Worm (Caenorhabditis elegans) whole organism, L4 larva: ENCODE data around the gene C06C3.7.
A peak's percentile ranks its signal among the peaks of the same experiment; 100 is the strongest.

Source experiments
- F49E8.2 ChIP-seq: sonication (generic microtip); optimal IDR thresholded peaks from 2 replicates; lab custom pipeline; 2016; ENCODE audit warnings: missing compliant biosample characterization, mild to moderate bottlenecking, missing genetic modification characterization, borderline replicate concordance
- R02D3.7 ChIP-seq: fragments of 150-350 bp; sonication (generic microtip); optimal IDR thresholded peaks from 3 replicates; lab custom pipeline; 2014; ENCODE audit warnings: missing biosample characterization, missing genetic modification characterization
- T26A8.4 ChIP-seq: fragments of 200-800 bp; sonication (Bioruptor generic); IDR thresholded peaks from 2 replicates; pipeline ENCODE4 v1.3.6; 2022; ENCODE audit warnings: missing genetic modification characterization, missing compliant biosample characterization
- aha-1 ChIP-seq: fragments of 150-350 bp; peaks from one replicate; lab custom pipeline; 2014; ENCODE audit warnings: missing biosample characterization, missing genetic modification characterization
- aly-2 ChIP-seq: sonication (generic microtip); optimal IDR thresholded peaks from 2 replicates; lab custom pipeline; 2018; ENCODE audit warnings: missing biosample characterization, missing genetic modification characterization
- ama-1 ChIP-seq: fragments of 150-350 bp; optimal IDR thresholded peaks from 2 replicates; lab custom pipeline; 2014; ENCODE audit warnings: inconsistent platforms, mixed read lengths
- attf-4 ChIP-seq: sonication (generic microtip); optimal IDR thresholded peaks from 3 replicates; lab custom pipeline; 2017; ENCODE audit warnings: missing biosample characterization, missing genetic modification characterization
- ceh-28 ChIP-seq: fragments of 150-350 bp; optimal IDR thresholded peaks from 2 replicates; lab custom pipeline; 2014; ENCODE audit warnings: missing biosample characterization, missing genetic modification reagents, missing genetic modification characterization
- ceh-32 ChIP-seq: sonication (generic microtip); optimal IDR thresholded peaks from 2 replicates; lab custom pipeline; 2016; ENCODE audit warnings: mild to moderate bottlenecking, missing genetic modification characterization, missing compliant biosample characterization; ENCODE audit not compliant: poor library complexity
- ceh-62 ChIP-seq: sonication (generic microtip); optimal IDR thresholded peaks from 2 replicates; lab custom pipeline; 2017; ENCODE audit warnings: missing biosample characterization, missing genetic modification characterization
- ces-1 ChIP-seq: fragments of 150-350 bp; sonication (generic microtip); optimal IDR thresholded peaks from 4 replicates; lab custom pipeline; 2014; ENCODE audit warnings: missing biosample characterization, missing genetic modification reagents, missing genetic modification characterization
- cey-2 ChIP-seq: sonication (generic microtip); optimal IDR thresholded peaks from 3 replicates; lab custom pipeline; 2017; ENCODE audit warnings: missing genetic modification characterization, mild to moderate bottlenecking, missing compliant biosample characterization, antibody characterized with exemption, borderline replicate concordance; ENCODE audit not compliant: insufficient read depth
- dmd-6 ChIP-seq: fragments of 200-800 bp; sonication (Bioruptor generic); IDR thresholded peaks from 2 replicates; pipeline ENCODE4 v1.3.6; 2022; ENCODE audit warnings: missing genetic modification reagents, missing genetic modification characterization, missing compliant biosample characterization
- dmd-9 ChIP-seq: fragments of 200-800 bp; sonication (Bioruptor generic); IDR thresholded peaks from 2 replicates; pipeline ENCODE4 v1.3.6; 2022; ENCODE audit warnings: missing genetic modification reagents, missing genetic modification characterization, missing compliant biosample characterization
- duxl-1 ChIP-seq: sonication (generic microtip); optimal IDR thresholded peaks from 2 replicates; lab custom pipeline; 2016; ENCODE audit warnings: mild to moderate bottlenecking, missing genetic modification characterization, moderate library complexity, missing compliant biosample characterization; ENCODE audit not compliant: poor library complexity
- dve-1 ChIP-seq: sonication (generic microtip); optimal IDR thresholded peaks from 2 replicates; lab custom pipeline; 2017; ENCODE audit warnings: antibody characterized with exemption, mild to moderate bottlenecking, missing genetic modification characterization, missing compliant biosample characterization; ENCODE audit not compliant: insufficient read depth
- fkh-10 ChIP-seq: fragments of 150-350 bp; optimal IDR thresholded peaks from 2 replicates; lab custom pipeline; 2014; ENCODE audit warnings: missing biosample characterization, missing genetic modification reagents, missing genetic modification characterization
- hlh-30 ChIP-seq: sonication (generic microtip); optimal IDR thresholded peaks from 2 replicates; lab custom pipeline; 2017; ENCODE audit warnings: antibody characterized with exemption, mild to moderate bottlenecking, missing genetic modification characterization, missing compliant biosample characterization; ENCODE audit not compliant: insufficient read depth
- hmg-1.1 ChIP-seq: fragments of 200-800 bp; sonication (Bioruptor generic); IDR thresholded peaks from 2 replicates; pipeline ENCODE4 v1.3.6; 2022; ENCODE audit warnings: missing genetic modification reagents, missing genetic modification characterization, missing compliant biosample characterization
- jun-1 ChIP-seq: fragments of 150-350 bp; optimal IDR thresholded peaks from 2 replicates; lab custom pipeline; 2014; ENCODE audit warnings: missing biosample characterization, missing genetic modification reagents, missing genetic modification characterization
- lin-1 ChIP-seq: fragments of 200-800 bp; sonication (Bioruptor generic); IDR thresholded peaks from 2 replicates; pipeline ENCODE4 v1.3.6; 2022; ENCODE audit warnings: missing genetic modification reagents, missing genetic modification characterization, missing compliant biosample characterization
- lin-13 ChIP-seq: fragments of 150-350 bp; optimal IDR thresholded peaks from 2 replicates; lab custom pipeline; 2014; ENCODE audit warnings: missing biosample characterization, missing genetic modification reagents, missing genetic modification characterization
- lin-15B ChIP-seq: fragments of 150-350 bp; sonication (generic microtip); optimal IDR thresholded peaks from 3 replicates; lab custom pipeline; 2014; ENCODE audit warnings: missing biosample characterization, missing genetic modification characterization
- lin-29 ChIP-seq: fragments of 200-800 bp; sonication (Bioruptor generic); IDR thresholded peaks from 2 replicates; pipeline ENCODE4 v1.3.6; 2022; ENCODE audit warnings: missing genetic modification reagents, missing genetic modification characterization, missing compliant biosample characterization
- lin-38 ChIP-seq: fragments of 200-800 bp; sonication (Bioruptor generic); IDR thresholded peaks from 2 replicates; pipeline ENCODE4 v1.3.6; 2022; ENCODE audit warnings: missing genetic modification reagents, missing genetic modification characterization, missing compliant biosample characterization
- lsy-2 ChIP-seq, 2 experiments: fragments of 150-350 bp in 1 of 2; sonication (generic microtip) in 1 of 2; optimal IDR thresholded peaks; 2 replicates each; lab custom pipeline; 2014 to 2017; ENCODE audit warnings: missing biosample characterization in 2 of 2, missing genetic modification characterization in 2 of 2
- mes-2 ChIP-seq: sonication (generic microtip); optimal IDR thresholded peaks from 2 replicates; lab custom pipeline; 2016; ENCODE audit warnings: missing genotype, mild to moderate bottlenecking, missing genetic modification characterization, missing compliant biosample characterization; ENCODE audit not compliant: poor library complexity, severe bottlenecking
- mxl-2 ChIP-seq: fragments of 200-800 bp; sonication (Bioruptor generic); conservative IDR thresholded peaks from 2 replicates; pipeline ENCODE4 v1.3.6; 2022; ENCODE audit warnings: missing genetic modification reagents, missing genetic modification characterization, missing compliant biosample characterization
- nhr-11 ChIP-seq: fragments of 150-350 bp; optimal IDR thresholded peaks from 2 replicates; lab custom pipeline; 2014; ENCODE audit warnings: missing biosample characterization, missing genetic modification characterization
- nhr-111 ChIP-seq: fragments of 200-800 bp; sonication (Bioruptor generic); optimal IDR thresholded peaks from 2 replicates; lab custom pipeline; 2018; ENCODE audit warnings: mild to moderate bottlenecking, missing genetic modification characterization, missing compliant biosample characterization
- nhr-25 ChIP-seq: sonication (generic microtip); optimal IDR thresholded peaks from 2 replicates; lab custom pipeline; 2017; ENCODE audit warnings: missing genetic modification characterization, mild to moderate bottlenecking, missing compliant biosample characterization, antibody characterized with exemption, moderate library complexity, borderline replicate concordance; ENCODE audit not compliant: insufficient read depth
- nhr-28 ChIP-seq: fragments of 150-350 bp; optimal IDR thresholded peaks from 2 replicates; lab custom pipeline; 2014; ENCODE audit warnings: missing biosample characterization, missing genetic modification characterization
- nhr-48 ChIP-seq: sonication (generic microtip); optimal IDR thresholded peaks from 2 replicates; lab custom pipeline; 2016; ENCODE audit warnings: mild to moderate bottlenecking, missing genetic modification characterization, missing compliant biosample characterization
- nhr-6 ChIP-seq: fragments of 150-350 bp; optimal IDR thresholded peaks from 2 replicates; lab custom pipeline; 2014; ENCODE audit warnings: missing biosample characterization, missing genetic modification characterization
- nhr-76 ChIP-seq: fragments of 150-350 bp; optimal IDR thresholded peaks from 2 replicates; lab custom pipeline; 2014; ENCODE audit warnings: missing biosample characterization, missing genetic modification characterization
- nhr-77 ChIP-seq: fragments of 150-350 bp; optimal IDR thresholded peaks from 2 replicates; lab custom pipeline; 2014; ENCODE audit warnings: missing biosample characterization, missing genetic modification characterization
- php-3 ChIP-seq: fragments of 200-800 bp; sonication (Bioruptor generic); IDR thresholded peaks from 2 replicates; pipeline ENCODE4 v1.3.6; 2022; ENCODE audit warnings: missing genetic modification reagents, missing genetic modification characterization, missing compliant biosample characterization
- pqm-1 ChIP-seq: sonication (generic microtip); optimal IDR thresholded peaks from 2 replicates; lab custom pipeline; 2017; ENCODE audit warnings: missing biosample characterization, missing genetic modification characterization
- rbr-2 ChIP-seq: sonication (generic microtip); optimal IDR thresholded peaks from 2 replicates; lab custom pipeline; 2016; ENCODE audit warnings: missing genotype, missing genetic modification characterization, missing compliant biosample characterization
- saeg-2 ChIP-seq: fragments of 200-800 bp; sonication (Bioruptor generic); IDR thresholded peaks from 2 replicates; pipeline ENCODE4 v1.3.6; 2022; ENCODE audit warnings: missing genetic modification reagents, missing genetic modification characterization, missing compliant biosample characterization
- set-16 ChIP-seq: fragments of 200-800 bp; sonication (Bioruptor generic); IDR thresholded peaks from 2 replicates; pipeline ENCODE4 v1.3.6; 2022; ENCODE audit warnings: missing genetic modification reagents, missing genetic modification characterization, missing compliant biosample characterization
- spr-3 ChIP-seq: fragments of 200-800 bp; sonication (Bioruptor generic); optimal IDR thresholded peaks from 2 replicates; lab custom pipeline; 2018; ENCODE audit warnings: mild to moderate bottlenecking, missing genetic modification characterization, missing compliant biosample characterization
- unc-62 ChIP-seq, 3 experiments: fragments of 150-350 bp in 1 of 3; sonication (generic microtip); optimal IDR thresholded peaks in 2 of 3; peaks in 1 of 3; 1 replicate in 1 of 3; 2 replicates in 2 of 3; lab custom pipeline; 2014 to 2017; ENCODE audit warnings: missing biosample characterization in 3 of 3, missing genetic modification characterization in 3 of 3, missing genetic modification reagents in 3 of 3, missing genotype in 1 of 3
- zip-11 ChIP-seq: fragments of 200-800 bp; sonication (Bioruptor generic); IDR thresholded peaks from 2 replicates; pipeline ENCODE4 v1.3.6; 2022; ENCODE audit warnings: missing genetic modification characterization, missing compliant biosample characterization
- zip-2 ChIP-seq: fragments of 150-350 bp; optimal IDR thresholded peaks from 2 replicates; lab custom pipeline; 2014; ENCODE audit warnings: missing biosample characterization, missing genetic modification characterization

The C06C3.7 gene

DNA sequence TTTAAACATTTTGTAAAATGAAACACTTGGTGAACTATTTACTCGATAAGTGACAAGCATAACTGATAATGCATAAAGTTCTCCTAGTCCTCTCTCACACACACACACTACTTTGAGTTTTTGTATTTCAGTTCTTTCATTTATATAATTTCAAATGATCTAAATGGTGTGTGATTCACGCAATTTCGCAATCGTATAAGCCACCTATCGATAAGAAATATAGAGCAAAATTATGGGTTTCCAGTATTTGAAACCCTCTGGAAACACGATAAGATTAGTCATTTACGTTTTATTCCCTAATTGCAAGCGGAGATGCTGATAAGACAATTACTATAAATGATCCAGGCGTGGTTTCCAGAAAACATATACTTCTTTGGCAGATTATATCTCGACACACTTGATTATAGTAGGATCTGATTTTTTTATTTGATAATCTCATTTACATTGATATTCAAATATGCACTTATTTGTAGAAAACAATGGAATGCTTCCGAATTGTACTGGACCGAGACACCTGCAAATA, 26.8 kb downstream of the C06C3.7 start, which contains the start of gene arrd-3 (continued):
- peak; percentile 75 for TF ChIP-seq pqm-1 (tag; lab: Kevin White, UChicago)
- TF ChIP-seq unc-62 (GFP tag; optimal IDR thresholded peaks at IDR 0.05 in 1 of 2; lab: Kevin White, UChicago) = peak in 1 of 2 experiments; percentile 58
- TF ChIP-seq unc-62 (tag; optimal IDR thresholded peaks at IDR 0.05; lab: Kevin White, UChicago) = no peak

DNA sequence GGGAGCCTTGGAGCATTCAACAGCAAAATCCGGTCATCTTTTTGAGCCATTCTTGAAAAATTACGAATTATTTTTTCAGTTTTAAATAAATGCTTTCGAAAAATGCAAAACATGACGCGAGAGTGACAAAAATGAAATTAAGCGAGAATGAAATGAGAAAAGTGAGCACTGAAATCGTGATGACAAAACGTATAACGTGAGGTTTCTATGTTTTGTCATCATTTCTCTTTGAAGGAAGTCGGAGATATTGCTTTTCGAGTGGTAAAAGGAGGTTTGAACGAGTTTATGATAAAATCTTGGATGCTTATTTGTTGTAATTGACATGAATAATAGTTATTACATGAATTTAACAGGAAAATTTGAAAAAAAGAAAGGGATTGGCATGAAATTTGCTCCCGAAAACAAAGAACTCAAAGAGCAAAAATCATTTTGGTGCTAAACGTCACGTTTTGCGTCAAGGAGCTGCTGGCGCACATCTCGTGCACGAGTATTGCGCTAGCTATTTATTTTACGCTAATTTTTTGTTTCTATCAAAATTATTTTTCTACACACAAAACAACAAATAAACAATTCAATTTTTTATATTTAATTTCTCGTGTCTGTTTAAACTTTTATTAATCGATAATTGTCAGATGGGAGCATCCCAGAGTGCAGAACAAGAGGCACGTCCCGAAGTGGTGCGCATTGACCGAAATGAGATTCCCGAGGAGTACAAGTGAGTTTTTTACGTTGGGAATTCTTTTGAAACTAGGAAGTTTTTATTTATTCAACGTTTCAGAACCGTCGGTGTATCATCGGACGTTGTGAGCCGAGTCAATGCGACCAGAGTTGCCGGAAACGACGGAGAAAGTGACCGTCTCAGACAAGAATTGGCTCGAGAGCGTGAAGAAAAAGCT, 31.3 kb downstream of the C06C3.7 start, which contains the start of the genes gss-1 and chch-3:
Gene gss-1, minus strand, starts transcription at position 51 of the 896 bp plus-strand sequence.
Gene chch-3, plus strand, starts transcription at position 633 of the 896 bp plus-strand sequence.
- no peak for TF ChIP-seq nhr-48 (tag; lab: Kevin White, UChicago)
- TF ChIP-seq lsy-2 (tag; optimal IDR thresholded peaks at IDR 0.05; lab: Kevin White, UChicago) = peak in 1 of 2 experiments; percentile 84
- TF ChIP-seq ces-1 (GFP tag; lab: Kevin White, UChicago) = no peak
- no peak for TF ChIP-seq ceh-28 (tag; lab: Kevin White, UChicago)
- no peak for TF ChIP-seq aly-2 (tag; lab: Kevin White, UChicago)
- TF ChIP-seq dmd-9 (GFP tag; lab: Robert Waterston, UW) = no peak
- TF ChIP-seq spr-3 = no peak
- no peak for TF ChIP-seq T26A8.4 (GFP tag; lab: Robert Waterston, UW)
- peak; percentile 64 for TF ChIP-seq nhr-77 (tag; lab: Kevin White, UChicago)
- TF ChIP-seq set-16 = no peak
- TF ChIP-seq jun-1 = no peak
- TF ChIP-seq lin-1 (GFP tag; lab: Robert Waterston, UW) = no peak
- peak; percentile 44 for TF ChIP-seq rbr-2
- TF ChIP-seq dmd-6 = peak; percentile 61
- no peak for TF ChIP-seq zip-11 (GFP tag; lab: Robert Waterston, UW)
- peak in 1 of 2 experiments; percentile 81 for TF ChIP-seq unc-62 (GFP tag; optimal IDR thresholded peaks at IDR 0.05 in 1 of 2; lab: Kevin White, UChicago)
- TF ChIP-seq unc-62 (tag; optimal IDR thresholded peaks at IDR 0.05; lab: Kevin White, UChicago) = no peak
- TF ChIP-seq attf-4 (tag; lab: Kevin White, UChicago) = no peak
- no peak for TF ChIP-seq lin-29
- no peak for TF ChIP-seq nhr-76
- TF ChIP-seq nhr-25 (tag; lab: Kevin White, UChicago) = no peak
- TF ChIP-seq cey-2 (tag; lab: Kevin White, UChicago) = no peak
- TF ChIP-seq aha-1 (tag; lab: Kevin White, UChicago) = peak; percentile 93
- no peak for TF ChIP-seq zip-2 (tag; lab: Kevin White, UChicago)
- TF ChIP-seq nhr-111 (GFP tag; lab: Kevin White, UChicago) = no peak
- TF ChIP-seq F49E8.2 (tag; lab: Kevin White, UChicago) = no peak
- TF ChIP-seq lin-13 (GFP tag; lab: Kevin White, UChicago) = no peak
- no peak for TF ChIP-seq mxl-2
- peak; percentile 69 for TF ChIP-seq dve-1
- TF ChIP-seq php-3 = no peak
- peak; percentile 35 for TF ChIP-seq nhr-6 (tag; lab: Kevin White, UChicago)
- TF ChIP-seq nhr-28 (tag; lab: Kevin White, UChicago) = peak; percentile 20
- no peak for TF ChIP-seq duxl-1 (tag; lab: Kevin White, UChicago)
- no peak for TF ChIP-seq ama-1
- no peak for TF ChIP-seq lin-38
- TF ChIP-seq hlh-30 (tag; lab: Kevin White, UChicago) = peak; percentile 53
- TF ChIP-seq nhr-11 = peak; percentile 69
- TF ChIP-seq saeg-2 (GFP tag; lab: Robert Waterston, UW) = no peak
- no peak for TF ChIP-seq lin-15B (tag; lab: Kevin White, UChicago)
- TF ChIP-seq mes-2 (tag; lab: Kevin White, UChicago) = peak; percentile 66
- TF ChIP-seq ceh-62 (tag; lab: Kevin White, UChicago) = no peak
- TF ChIP-seq fkh-10 (GFP tag; lab: Kevin White, UChicago) = peak; percentile 18
- no peak for TF ChIP-seq R02D3.7 (tag; lab: Kevin White, UChicago)
- no peak for TF ChIP-seq ceh-32
- TF ChIP-seq hmg-1.1 = peak; percentile 38; the same call in 1 of the 2 replicates
